Worm (Caenorhabditis elegans) whole organism, L2 larva: ENCODE measurements around the gene clu-1.

ENCODE experiments used
- Y55F3AM.14 ChIP-seq: fragments of 200-800 bp; sonication (Bioruptor generic); optimal IDR thresholded peaks from 2 replicates; lab custom pipeline; 2018; ENCODE audit warnings: mild to moderate bottlenecking, missing genetic modification characterization, missing compliant biosample characterization
- nhr-12 ChIP-seq: fragments of 150-350 bp; optimal IDR thresholded peaks from 2 replicates; lab custom pipeline; 2014; ENCODE audit warnings: missing biosample characterization, missing genetic modification characterization

The clu-1 gene

DNA sequence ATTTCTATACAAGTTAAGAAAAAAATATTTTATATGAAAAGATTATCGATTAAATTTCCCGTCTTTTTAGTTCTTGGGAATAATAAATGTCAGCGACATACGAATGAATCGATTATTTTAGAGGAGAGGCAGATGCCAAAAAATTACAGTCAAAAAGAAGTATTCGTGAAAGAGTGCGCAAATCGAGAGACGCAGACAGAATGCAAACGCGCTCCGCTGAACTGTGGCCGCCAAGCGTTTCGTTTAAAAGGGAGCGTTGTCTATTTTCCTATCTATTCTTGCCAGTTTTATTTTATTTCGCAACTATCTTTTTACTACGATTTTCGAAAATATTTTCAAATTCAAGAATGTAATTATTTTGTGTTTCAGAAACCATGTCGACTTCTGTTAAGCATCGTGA lies 54.2 kb downstream of the clu-1 start, which contains the start of gene baf-1 (continued):
- TF ChIP-seq nhr-12 (tag; lab: Kevin White, UChicago) = no peak
- no peak for TF ChIP-seq Y55F3AM.14 (GFP tag; lab: Kevin White, UChicago)
